Worm (Caenorhabditis elegans) whole organism, young adult: ENCODE results near the gene tpan-1.

Experiments used
- Y95B8A.8 ChIP-seq: fragments of 200-800 bp; sonication (Bioruptor generic); IDR thresholded peaks from 2 replicates; pipeline ENCODE4 v1.3.6; 2022; ENCODE audit warnings: missing genetic modification reagents, missing genetic modification characterization, missing compliant biosample characterization
- dpff-1 ChIP-seq: sonication (generic microtip); optimal IDR thresholded peaks from 2 replicates; lab custom pipeline; 2017; ENCODE audit warnings: mild to moderate bottlenecking, missing genetic modification characterization, missing compliant biosample characterization
- tlf-1 ChIP-seq: fragments of 200-800 bp; sonication (Bioruptor generic); optimal IDR thresholded peaks from 2 replicates; lab custom pipeline; 2018; ENCODE audit warnings: mild to moderate bottlenecking, missing genetic modification characterization, missing compliant biosample characterization

ce11 chrV:20783642-20784041 is 5.7 kb upstream of the tpan-1 start:
- TF ChIP-seq Y95B8A.8 (GFP tag; lab: Robert Waterston, UW) (no peak), tlf-1 (no peak), dpff-1 (no peak)
